Fruit fly (Drosophila melanogaster) whole organism, embryonic: ENCODE measurements around the gene CG4297.

Experiments
- Ada2b ChIP-seq: fragments of 200-800 bp; sonication (Bioruptor generic); IDR thresholded peaks from 2 replicates; pipeline ENCODE4 v1.3.6; 2022; ENCODE audit warnings: missing biosample characterization, missing genetic modification characterization
- Awh ChIP-seq: fragments of 200-800 bp; sonication (Bioruptor generic); IDR thresholded peaks from 2 replicates; pipeline ENCODE4, ENCODE4 v1.3.6; 2022; ENCODE audit warnings: missing biosample characterization, missing genetic modification characterization
- CG11504 ChIP-seq: fragments of 200-800 bp; sonication (Bioruptor generic); optimal IDR thresholded peaks from 3 replicates; lab custom pipeline; 2019; ENCODE audit warnings: missing biosample characterization, mild to moderate bottlenecking, missing genetic modification characterization, moderate library complexity
- CG11723 ChIP-seq: fragments of 200-800 bp; sonication (Bioruptor generic); optimal IDR thresholded peaks from 2 replicates; lab custom pipeline; 2017; ENCODE audit warnings: missing biosample characterization, mild to moderate bottlenecking, missing genetic modification characterization
- CG12659 ChIP-seq: fragments of 200-800 bp; sonication (Bioruptor generic); optimal IDR thresholded peaks from 3 replicates; lab custom pipeline; 2017; ENCODE audit warnings: mild to moderate bottlenecking, missing biosample characterization, missing genetic modification reagents, missing genetic modification characterization
- CG13287 ChIP-seq: fragments of 200-800 bp; sonication (Bioruptor generic); IDR thresholded peaks from 2 replicates; pipeline ENCODE4 v1.3.6; 2022; ENCODE audit warnings: missing biosample characterization, missing genetic modification characterization; ENCODE audit not compliant: partially characterized antibody
- CG14441 ChIP-seq: fragments of 200-800 bp; sonication (Bioruptor generic); IDR thresholded peaks from 2 replicates; pipeline ENCODE4 v1.3.6; 2022; ENCODE audit warnings: missing biosample characterization, missing genetic modification characterization
- CG15269 ChIP-seq: fragments of 200-800 bp; sonication (Bioruptor generic); optimal IDR thresholded peaks from 2 replicates; lab custom pipeline; 2018; ENCODE audit warnings: missing biosample characterization, mild to moderate bottlenecking, missing genetic modification characterization, moderate library complexity
- CG1529 ChIP-seq: fragments of 200-800 bp; sonication (Bioruptor generic); optimal IDR thresholded peaks from 3 replicates; lab custom pipeline; 2018; ENCODE audit warnings: missing biosample characterization, missing genetic modification characterization
- CG16813 ChIP-seq: fragments of 200-800 bp; sonication (Bioruptor generic); IDR thresholded peaks from 3 replicates; pipeline ENCODE4 v1.3.6; 2022; ENCODE audit warnings: missing biosample characterization, missing genetic modification characterization; ENCODE audit not compliant: partially characterized antibody
- CG17568 ChIP-seq: fragments of 200-800 bp; sonication (Bioruptor generic); optimal IDR thresholded peaks from 2 replicates; lab custom pipeline; 2018; ENCODE audit warnings: missing biosample characterization, mild to moderate bottlenecking, missing genetic modification characterization, moderate library complexity
- CG17802 ChIP-seq: fragments of 200-800 bp; sonication (Bioruptor generic); optimal IDR thresholded peaks from 2 replicates; lab custom pipeline; 2018; ENCODE audit warnings: missing biosample characterization, mild to moderate bottlenecking, missing genetic modification characterization, moderate library complexity
- CG2116 ChIP-seq: fragments of 200-800 bp; sonication (Bioruptor generic); optimal IDR thresholded peaks from 3 replicates; lab custom pipeline; 2018; ENCODE audit warnings: missing biosample characterization, mild to moderate bottlenecking, missing genetic modification characterization
- CG31365 ChIP-seq: fragments of 200-800 bp; sonication (Bioruptor generic); optimal IDR thresholded peaks from 2 replicates; lab custom pipeline; 2018; ENCODE audit warnings: missing biosample characterization, mild to moderate bottlenecking, missing genetic modification characterization
- CG32772 ChIP-seq: fragments of 200-800 bp; sonication (Bioruptor generic); IDR thresholded peaks from 2 replicates; pipeline ENCODE4 v1.3.6; 2022; ENCODE audit warnings: missing biosample characterization, missing genetic modification characterization
- CG3838 ChIP-seq: fragments of 200-800 bp; sonication (Bioruptor generic); optimal IDR thresholded peaks from 3 replicates; lab custom pipeline; 2016; ENCODE audit warnings: missing biosample characterization, missing genetic modification characterization
- CG4360 ChIP-seq: fragments of 200-800 bp; sonication (Bioruptor generic); IDR thresholded peaks from 2 replicates; pipeline ENCODE4 v1.3.6; 2022; ENCODE audit warnings: missing biosample characterization, missing genetic modification characterization
- CG7963 ChIP-seq: fragments of 200-800 bp; sonication (Bioruptor generic); IDR thresholded peaks from 3 replicates; pipeline ENCODE4 v1.3.6; 2022; ENCODE audit warnings: missing biosample characterization, missing genetic modification characterization; ENCODE audit not compliant: partially characterized antibody
- CG7987 ChIP-seq: fragments of 200-800 bp; sonication (Bioruptor generic); optimal IDR thresholded peaks from 2 replicates; lab custom pipeline; 2018; ENCODE audit warnings: missing biosample characterization, mild to moderate bottlenecking, missing genetic modification characterization, moderate library complexity
- CG8388 ChIP-seq: fragments of 200-800 bp; sonication (Bioruptor generic); optimal IDR thresholded peaks from 2 replicates; lab custom pipeline; 2019; ENCODE audit warnings: missing biosample characterization, mild to moderate bottlenecking, missing genetic modification characterization, moderate library complexity
- CG8478 ChIP-seq: fragments of >200 bp; optimal IDR thresholded peaks from 2 replicates; lab custom pipeline; 2018
- Dfd ChIP-seq, 2 experiments: fragments of >200 bp; optimal IDR thresholded peaks; 2 replicates each; lab custom pipeline; 2017; ENCODE audit warnings: missing biosample characterization in 2 of 2, missing genetic modification characterization in 2 of 2
- Fer3 ChIP-seq: fragments of 200-800 bp; sonication (Bioruptor generic); optimal IDR thresholded peaks from 2 replicates; lab custom pipeline; 2018; ENCODE audit warnings: missing biosample characterization, mild to moderate bottlenecking, missing genetic modification characterization, moderate library complexity
- Gsc ChIP-seq: fragments of 200-800 bp; sonication (Bioruptor generic); IDR thresholded peaks from 2 replicates; pipeline ENCODE4 v1.3.6; 2022; ENCODE audit warnings: missing biosample characterization, missing genetic modification characterization
- HLH4C ChIP-seq: fragments of 200-800 bp; sonication (Bioruptor generic); IDR thresholded peaks from 3 replicates; pipeline ENCODE4 v1.3.6; 2022; ENCODE audit warnings: missing biosample characterization, missing genetic modification characterization; ENCODE audit not compliant: partially characterized antibody
- Six4 ChIP-seq: fragments of 200-800 bp; sonication (Bioruptor generic); optimal IDR thresholded peaks from 2 replicates; lab custom pipeline; 2016; ENCODE audit warnings: missing biosample characterization, missing genetic modification characterization
- Sox100B ChIP-seq: fragments of 200-800 bp; sonication (Bioruptor generic); optimal IDR thresholded peaks from 3 replicates; lab custom pipeline; 2018; ENCODE audit warnings: missing biosample characterization, mild to moderate bottlenecking, missing genetic modification characterization
- YL-1 ChIP-seq: fragments of 200-800 bp; sonication (Bioruptor generic); optimal IDR thresholded peaks from 3 replicates; lab custom pipeline; 2017; ENCODE audit warnings: missing biosample characterization, mild to moderate bottlenecking, missing genetic modification characterization
- ash1 ChIP-seq: fragments of 200-800 bp; sonication (Bioruptor generic); optimal IDR thresholded peaks from 2 replicates; lab custom pipeline; 2018; ENCODE audit warnings: missing biosample characterization, mild to moderate bottlenecking, missing genetic modification characterization
- dmrt11E ChIP-seq: fragments of 200-800 bp; sonication (Bioruptor generic); optimal IDR thresholded peaks from 3 replicates; lab custom pipeline; 2018; ENCODE audit warnings: missing biosample characterization, mild to moderate bottlenecking, missing genetic modification characterization, moderate library complexity
- dmrt99B ChIP-seq: fragments of 200-800 bp; sonication (Bioruptor generic); optimal IDR thresholded peaks from 2 replicates; lab custom pipeline; 2018; ENCODE audit warnings: missing biosample characterization, mild to moderate bottlenecking, missing genetic modification characterization, moderate library complexity
- emc ChIP-seq: fragments of 200-800 bp; sonication (Bioruptor generic); optimal IDR thresholded peaks from 2 replicates; lab custom pipeline; 2016; ENCODE audit warnings: missing biosample characterization, missing genetic modification characterization
- fru ChIP-seq: fragments of >200 bp; optimal IDR thresholded peaks from 2 replicates; lab custom pipeline; 2017
- knrl ChIP-seq: fragments of 200-800 bp; sonication (Bioruptor generic); IDR thresholded peaks from 3 replicates; pipeline ENCODE4 v1.3.6; 2022; ENCODE audit warnings: missing biosample characterization, missing genetic modification characterization; ENCODE audit not compliant: partially characterized antibody
- lov ChIP-seq, 2 experiments: fragments of 200-800 bp in 1 of 2; fragments of >200 bp in 1 of 2; sonication (Bioruptor generic) in 1 of 2; IDR thresholded peaks in 1 of 2; optimal IDR thresholded peaks in 1 of 2; 2 replicates in 1 of 2; 3 replicates in 1 of 2; pipeline versions ENCODE4 v1.3.6 to Lab custom; 2017 to 2022; ENCODE audit warnings: missing biosample characterization in 1 of 2, missing genetic modification characterization in 1 of 2
- pan ChIP-seq, 4 experiments: fragments of >200 bp in 3 of 4; fragments of 200-800 bp in 1 of 4; sonication (Bioruptor generic) in 1 of 4; optimal IDR thresholded peaks in 3 of 4; IDR thresholded peaks in 1 of 4; 2 replicates each; pipeline versions ENCODE4 v1.3.6 to Lab custom; 2017 to 2022; ENCODE audit warnings: missing biosample characterization in 2 of 4, missing genetic modification characterization in 2 of 4, mixed read lengths in 1 of 4
- phol ChIP-seq: fragments of 200-800 bp; sonication (Bioruptor generic); optimal IDR thresholded peaks from 3 replicates; lab custom pipeline; 2018; ENCODE audit warnings: missing biosample characterization, mild to moderate bottlenecking, missing genetic modification characterization, moderate library complexity
- repo ChIP-seq: fragments of 200-800 bp; sonication (Bioruptor generic); optimal IDR thresholded peaks from 2 replicates; lab custom pipeline; 2016; ENCODE audit warnings: missing biosample characterization, missing genetic modification characterization
- sim ChIP-seq: fragments of 200-800 bp; sonication (Bioruptor generic); IDR thresholded peaks from 2 replicates; pipeline ENCODE4 v1.3.6; 2022; ENCODE audit warnings: missing biosample characterization, missing genetic modification characterization
- toy ChIP-seq: fragments of 200-800 bp; sonication (Bioruptor generic); IDR thresholded peaks from 2 replicates; pipeline ENCODE4 v1.3.6; 2022; ENCODE audit warnings: missing biosample characterization, missing genetic modification characterization
- zen ChIP-seq: fragments of 200-800 bp; sonication (Bioruptor generic); optimal IDR thresholded peaks from 3 replicates; lab custom pipeline; 2018; ENCODE audit warnings: missing biosample characterization, mild to moderate bottlenecking, missing genetic modification characterization, moderate library complexity

CG4297 gene

dm6 chr2L:435311-435806 is 36.6 kb downstream of the CG4297 start (continued):
- no peak for TF ChIP-seq YL-1 (GFP tag; lab: Kevin White, UChicago)
- no peak for TF ChIP-seq CG16813 (GFP tag; lab: Robert Waterston, UW)
- no peak for TF ChIP-seq CG14441 (GFP tag; lab: Robert Waterston, UW)
- peak; percentile 64 for TF ChIP-seq CG11504 (tag; lab: Kevin White, UChicago)
- TF ChIP-seq zen (tag; lab: Kevin White, UChicago): no peak
- peak; percentile 39 for TF ChIP-seq CG8388 (GFP tag; lab: Kevin White, UChicago)
- no peak for TF ChIP-seq fru (lab: Kevin White, UChicago)
- TF ChIP-seq CG32772: no peak
- TF ChIP-seq Ada2b (GFP tag; lab: Robert Waterston, UW): 0 out of 2 replicates have a peak, but pooled peaks have one; percentile 8
- peak; percentile 24 for TF ChIP-seq phol (tag; lab: Kevin White, UChicago)
- TF ChIP-seq CG31365 (tag; lab: Kevin White, UChicago): no peak
- TF ChIP-seq CG4360 (GFP tag; lab: Robert Waterston, UW): 0 out of 2 replicates have a peak, but pooled peaks have one; percentile 20
- TF ChIP-seq Six4 (GFP tag; lab: Kevin White, UChicago): no peak
- no peak for TF ChIP-seq dmrt11E (tag; lab: Kevin White, UChicago)
- TF ChIP-seq Awh (GFP tag; lab: Robert Waterston, UW): no peak
- TF ChIP-seq CG12659 (GFP tag; lab: Kevin White, UChicago): no peak
- TF ChIP-seq knrl (GFP tag; lab: Robert Waterston, UW): no peak
- no peak for TF ChIP-seq CG8478 (lab: Kevin White, UChicago)
- TF ChIP-seq CG17568: no peak
- no peak for TF ChIP-seq CG17802
- TF ChIP-seq lov (optimal IDR thresholded peaks at IDR 0.05; lab: Kevin White, UChicago): no peak
- 0 out of 3 replicates have a peak, but pooled peaks have one; percentile 17 for TF ChIP-seq lov (GFP tag; IDR thresholded peaks at IDR 0.05; lab: Robert Waterston, UW)
- peak; percentile 63 for TF ChIP-seq dmrt99B (tag; lab: Kevin White, UChicago)
- no peak for TF ChIP-seq CG15269 (tag; lab: Kevin White, UChicago)
- TF ChIP-seq CG1529 (GFP tag; lab: Kevin White, UChicago): no peak
- no peak for TF ChIP-seq Dfd (GFP tag; optimal IDR thresholded peaks at IDR 0.05; lab: Kevin White, UChicago)
- no peak for TF ChIP-seq CG3838
- no peak for TF ChIP-seq repo (GFP tag; lab: Kevin White, UChicago)
- TF ChIP-seq sim (GFP tag; lab: Robert Waterston, UW): no peak
- no peak for TF ChIP-seq CG13287 (GFP tag; lab: Robert Waterston, UW)
- peak; percentile 4 for TF ChIP-seq Sox100B (GFP tag; lab: Kevin White, UChicago)
- TF ChIP-seq Gsc (GFP tag; lab: Robert Waterston, UW): no peak
- no peak for TF ChIP-seq CG11723 (GFP tag; lab: Kevin White, UChicago)
- no peak for TF ChIP-seq toy (GFP tag; lab: Robert Waterston, UW)
- no peak for TF ChIP-seq Fer3
- no peak for TF ChIP-seq HLH4C (GFP tag; lab: Robert Waterston, UW)
- TF ChIP-seq pan (optimal IDR thresholded peaks at IDR 0.05; lab: Kevin White, UChicago): no peak
- TF ChIP-seq pan (GFP tag; optimal IDR thresholded peaks at IDR 0.05 in 1 of 2, IDR thresholded peaks at IDR 0.05 in 1 of 2): peak in 1 of 2 experiments; percentile 55
- TF ChIP-seq CG7987 (GFP tag; lab: Kevin White, UChicago): no peak
- no peak for TF ChIP-seq CG2116 (GFP tag; lab: Kevin White, UChicago)
- TF ChIP-seq emc (GFP tag; lab: Kevin White, UChicago): no peak
- no peak for TF ChIP-seq ash1
- no peak for TF ChIP-seq CG7963 (GFP tag; lab: Robert Waterston, UW)
- TF ChIP-seq, all 482 proteins: peak for 64
